Worm (Caenorhabditis elegans) whole organism, mixed stage, embryonic: ENCODE data around the gene srh-40.

Source experiments
- nhr-12 ChIP-seq: fragments of 150-350 bp; optimal IDR thresholded peaks from 2 replicates; lab custom pipeline; 2014; ENCODE audit warnings: missing biosample characterization, missing genetic modification characterization
- nhr-28 ChIP-seq: fragments of 150-350 bp; optimal IDR thresholded peaks from 2 replicates; lab custom pipeline; 2014; ENCODE audit warnings: missing biosample characterization, missing genetic modification characterization
- snpc-4 ChIP-seq: fragments of 150-350 bp; optimal IDR thresholded peaks from 2 replicates; lab custom pipeline; 2014; ENCODE audit warnings: missing biosample characterization, missing genetic modification characterization
- unc-39 ChIP-seq: fragments of 150-350 bp; optimal IDR thresholded peaks from 2 replicates; lab custom pipeline; 2014; ENCODE audit warnings: missing biosample characterization, missing genetic modification characterization
- ztf-11 ChIP-seq: fragments of 150-350 bp; optimal IDR thresholded peaks from 2 replicates; lab custom pipeline; 2014; ENCODE audit warnings: missing biosample characterization, missing genetic modification characterization

- no peak for TF ChIP-seq nhr-12 (tag; lab: Kevin White, UChicago)
- no peak for TF ChIP-seq nhr-28 (tag; lab: Kevin White, UChicago)
- TF ChIP-seq unc-39 (tag; lab: Kevin White, UChicago) = no peak
- no peak for TF ChIP-seq ztf-11 (tag; lab: Kevin White, UChicago)
- TF ChIP-seq snpc-4 (tag; lab: Kevin White, UChicago) = no peak
These were observed 4.4 kb downstream of the srh-40 start, which contains the start of gene cmtr-2 for ce11 chrIII:6615064-6615463.
